Fruit fly (Drosophila melanogaster): Measurements from ENCODE around the gene CG34133.
"Not testable (repeated sequence)": the region's sequence is repeated elsewhere in the genome, so short reads cannot be mapped to it uniquely, and the experiment has no call there.

DNA sequence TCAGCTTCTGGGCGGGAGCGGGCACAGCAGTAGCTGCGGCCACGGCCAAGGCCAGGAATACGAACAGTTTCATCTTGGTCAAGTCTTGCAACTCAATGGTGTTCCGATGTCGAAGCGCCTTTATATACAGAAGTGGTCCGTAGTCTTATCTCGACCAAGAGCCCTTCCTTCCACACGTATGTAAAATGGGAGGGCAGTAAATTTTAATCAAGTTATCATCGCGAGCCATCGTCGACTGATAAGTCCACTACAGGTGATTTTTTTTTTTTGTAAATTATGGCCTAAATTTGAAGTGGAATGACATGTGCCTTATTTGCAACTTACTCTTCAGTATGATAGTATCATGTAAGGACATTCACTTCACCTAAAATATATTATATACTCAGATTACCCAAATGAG is 55.4 kb downstream of the CG34133 start, which contains the start of gene Jon99Cii:
- not testable (repeated sequence) for TF ChIP-seq CG8478 (optimal IDR thresholded peaks at IDR 0.05); EcR (GFP tag; optimal IDR thresholded peaks at IDR 0.05); usp (GFP tag; optimal IDR thresholded peaks at IDR 0.05); psq (optimal IDR thresholded peaks at IDR 0.05); pan (optimal IDR thresholded peaks at IDR 0.05)

All from whole organism.